Fruit fly (Drosophila melanogaster): Measurements from ENCODE around the gene Arpc3B.

The Arpc3B gene

DNA sequence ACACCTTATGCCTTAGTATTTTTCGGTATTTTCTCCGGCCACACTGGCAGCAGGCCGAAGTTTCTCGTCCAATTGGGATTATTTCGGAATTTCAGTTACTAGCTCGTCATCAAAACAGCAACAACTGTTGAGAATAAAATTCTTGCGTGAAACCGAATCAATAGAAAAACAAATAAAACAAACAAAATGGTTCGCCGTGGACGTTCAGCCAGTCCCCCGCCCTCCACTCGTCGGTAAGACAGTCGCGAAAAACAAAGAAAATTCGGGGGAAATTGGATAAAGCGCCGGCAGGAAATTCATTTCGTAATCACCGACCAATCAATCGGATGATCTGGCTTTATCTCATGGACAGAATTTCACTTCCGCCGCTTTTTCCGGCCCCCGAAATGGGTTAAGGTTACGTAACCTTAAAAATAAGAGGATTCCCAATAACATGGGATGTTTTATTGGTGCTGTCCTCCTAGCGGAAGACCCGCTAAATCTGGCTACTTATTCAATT lies 43.3 kb upstream of the Arpc3B start, which contains the start of gene Chchd2 (continued):
- TF ChIP-seq nerfin-2 (GFP tag; IDR thresholded peaks at IDR 0.05; ENCODE audit: partially characterized antibody), result no peak
- peak; percentile 62 for TF ChIP-seq gfzf (GFP tag; optimal IDR thresholded peaks at IDR 0.05)
- 0 out of 3 replicates have a peak, but pooled peaks have one; percentile 8 for TF ChIP-seq Doc3 (GFP tag; IDR thresholded peaks at IDR 0.05; ENCODE audit: partially characterized antibody)
- TF ChIP-seq CG3281 (GFP tag; optimal IDR thresholded peaks at IDR 0.05), result peak; percentile 48
- no peak for TF ChIP-seq CG8944 (GFP tag; optimal IDR thresholded peaks at IDR 0.05)
- TF ChIP-seq MBD-R2 (GFP tag; IDR thresholded peaks at IDR 0.05), result 0 out of 2 replicates have a peak, but pooled peaks have one; percentile 28
- no peak for TF ChIP-seq CG30431 (GFP tag; optimal IDR thresholded peaks at IDR 0.05)
- no peak for TF ChIP-seq jing (GFP tag; optimal IDR thresholded peaks at IDR 0.05)
- TF ChIP-seq pnt (GFP tag; optimal IDR thresholded peaks at IDR 0.05), result no peak
- no peak for TF ChIP-seq ranshi (GFP tag; IDR thresholded peaks at IDR 0.05)
- TF ChIP-seq lov (optimal IDR thresholded peaks at IDR 0.05), result no peak
- TF ChIP-seq lov (GFP tag; IDR thresholded peaks at IDR 0.05), result no peak
- TF ChIP-seq fu2 (GFP tag; optimal IDR thresholded peaks at IDR 0.05), result no peak
- TF ChIP-seq CG11723 (GFP tag; optimal IDR thresholded peaks at IDR 0.05), result no peak
- peak; percentile 22 for TF ChIP-seq CG12299 (tag; optimal IDR thresholded peaks at IDR 0.05)
- TF ChIP-seq Dll (GFP tag; IDR thresholded peaks at IDR 0.05; ENCODE audit: partially characterized antibody), result no peak
- no peak for TF ChIP-seq CG34224 (GFP tag; IDR thresholded peaks at IDR 0.05; ENCODE audit: partially characterized antibody)
- TF ChIP-seq bigmax (GFP tag; optimal IDR thresholded peaks at IDR 0.05), result peak; percentile 82
- no peak for TF ChIP-seq CG2678 (tag; optimal IDR thresholded peaks at IDR 0.05)
- TF ChIP-seq CG34422 (GFP tag; IDR thresholded peaks at IDR 0.05), result peak; percentile 55; the same call in 2 of the 3 replicates
- TF ChIP-seq lbe (GFP tag; optimal IDR thresholded peaks at IDR 0.05), result no peak
- TF ChIP-seq CG1024 (GFP tag; IDR thresholded peaks at IDR 0.05), result 0 out of 2 replicates have a peak, but pooled peaks have one; percentile 3
- peak; percentile 27 for TF ChIP-seq CG6854 (GFP tag; optimal IDR thresholded peaks at IDR 0.05)
- peak; percentile 75 for TF ChIP-seq YL-1 (GFP tag; optimal IDR thresholded peaks at IDR 0.05)
- TF ChIP-seq CG1233 (GFP tag; optimal IDR thresholded peaks at IDR 0.05), result no peak
- TF ChIP-seq Sry-β (GFP tag; optimal IDR thresholded peaks at IDR 0.05), result peak; percentile 87
- no peak for TF ChIP-seq Hey (tag; optimal IDR thresholded peaks at IDR 0.05)
- peak; percentile 15 for TF ChIP-seq sug (tag; optimal IDR thresholded peaks at IDR 0.05)
- TF ChIP-seq inv (GFP tag; IDR thresholded peaks at IDR 0.05; ENCODE audit: partially characterized antibody), result no peak; the same call in 1 of the 2 replicates
- TF ChIP-seq Camta (GFP tag; optimal IDR thresholded peaks at IDR 0.05), result no peak
- TF ChIP-seq cg (GFP tag; optimal IDR thresholded peaks at IDR 0.05), result no peak
- no peak for TF ChIP-seq D19A (tag; optimal IDR thresholded peaks at IDR 0.05)
- peak; percentile 20 for TF ChIP-seq Med (GFP tag)
- TF ChIP-seq CG15514 (GFP tag; optimal IDR thresholded peaks at IDR 0.05), result peak; percentile 18
- peak; percentile 29; the same call in 1 of the 2 replicates for TF ChIP-seq Bgb (GFP tag; IDR thresholded peaks at IDR 0.05; ENCODE audit: partially characterized antibody)
- no peak for TF ChIP-seq CG7928 (GFP tag; optimal IDR thresholded peaks at IDR 0.05)
- TF ChIP-seq CG10431 (GFP tag; optimal IDR thresholded peaks at IDR 0.05), result no peak
- TF ChIP-seq Hand (GFP tag; optimal IDR thresholded peaks at IDR 0.05), result peak; percentile 15
- no peak for TF ChIP-seq CG43689 (GFP tag; IDR thresholded peaks at IDR 0.05)
- TF ChIP-seq CG7745 (tag; optimal IDR thresholded peaks at IDR 0.05), result no peak
- no peak for TF ChIP-seq CG6689 (GFP tag; IDR thresholded peaks at IDR 0.05)
- TF ChIP-seq CG9932 (GFP tag; IDR thresholded peaks at IDR 0.05), result no peak
- no peak for TF ChIP-seq grau (tag; optimal IDR thresholded peaks at IDR 0.05)
- peak; percentile 60 for TF ChIP-seq sd (tag; optimal IDR thresholded peaks at IDR 0.05)
- TF ChIP-seq gsb (GFP tag; IDR thresholded peaks at IDR 0.05), result no peak
- no peak for TF ChIP-seq CG30020 (tag; optimal IDR thresholded peaks at IDR 0.05)
- no peak for TF ChIP-seq nmo (GFP tag; optimal IDR thresholded peaks at IDR 0.05)
- peak; percentile 58 for TF ChIP-seq CG12659 (GFP tag; optimal IDR thresholded peaks at IDR 0.05)
- no peak for TF ChIP-seq Doc2 (GFP tag; IDR thresholded peaks at IDR 0.05)
- TF ChIP-seq Opbp (GFP tag; IDR thresholded peaks at IDR 0.05; ENCODE audit: partially characterized antibody), result peak; percentile 43; the same call in 2 of the 3 replicates

All from whole organism, embryonic.